Worm (Caenorhabditis elegans) whole organism, late embryonic: ENCODE measurements around the gene sre-7.

Experiments used
- T23F11.4 ChIP-seq: fragments of 200-800 bp; sonication (Bioruptor generic); optimal IDR thresholded peaks from 2 replicates; lab custom pipeline; 2018; ENCODE audit warnings: mild to moderate bottlenecking, missing genetic modification characterization, missing compliant biosample characterization
- ets-4 ChIP-seq: sonication (generic microtip); optimal IDR thresholded peaks from 2 replicates; lab custom pipeline; 2016; ENCODE audit warnings: missing genetic modification characterization, missing compliant biosample characterization
- pha-4 ChIP-seq: fragments of 150-350 bp; optimal IDR thresholded peaks from 2 replicates; lab custom pipeline; 2018; ENCODE audit warnings: missing biosample characterization, missing genetic modification reagents, missing genetic modification characterization
- tbx-2 ChIP-seq: sonication (generic microtip); optimal IDR thresholded peaks from 2 replicates; lab custom pipeline; 2016; ENCODE audit warnings: missing genetic modification characterization, missing compliant biosample characterization
- ztf-16 ChIP-seq: sonication (generic microtip); optimal IDR thresholded peaks from 2 replicates; lab custom pipeline; 2017; ENCODE audit warnings: missing genetic modification characterization, missing compliant biosample characterization

DNA sequence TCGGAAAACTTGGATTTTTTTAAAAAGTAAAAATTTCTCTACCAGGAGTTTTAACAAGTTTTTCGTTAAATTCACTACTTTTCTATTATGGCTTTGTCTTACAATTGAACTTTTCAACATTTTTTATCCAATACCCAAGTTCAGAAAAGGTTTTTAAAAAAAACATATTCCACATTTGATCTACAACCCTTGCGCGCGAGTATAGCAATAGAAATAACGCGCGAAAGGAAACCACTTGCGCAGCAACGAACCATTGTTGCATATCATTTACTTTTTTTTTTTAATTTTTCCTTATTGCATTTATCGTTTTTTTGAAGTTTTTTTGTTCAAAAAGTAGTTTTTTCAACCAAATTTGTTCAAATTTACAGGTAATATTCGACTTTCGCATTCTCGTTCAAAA lies 41.8 kb downstream of the sre-7 start, which contains the start of gene F40G12.11:
- no peak for TF ChIP-seq T23F11.4 (GFP tag; lab: Kevin White, UChicago)
- TF ChIP-seq pha-4 = no peak
- no peak for TF ChIP-seq ztf-16 (tag; lab: Kevin White, UChicago)
- TF ChIP-seq ets-4 (tag; lab: Kevin White, UChicago) = no peak
- no peak for TF ChIP-seq tbx-2 (tag; lab: Kevin White, UChicago)
